Worm (Caenorhabditis elegans) whole organism, mixed stage, embryonic: ENCODE data around the gene F37C12.21.

Source experiments
- ces-1 ChIP-seq: fragments of 150-350 bp; optimal IDR thresholded peaks from 2 replicates; lab custom pipeline; 2014; ENCODE audit warnings: missing biosample characterization, missing genetic modification reagents, missing genetic modification characterization
- drap-1 ChIP-seq: fragments of 200-800 bp; sonication (Bioruptor generic); optimal IDR thresholded peaks from 3 replicates; lab custom pipeline; 2018; ENCODE audit warnings: mild to moderate bottlenecking, missing genetic modification characterization, missing compliant biosample characterization
- lsy-2 ChIP-seq: fragments of 150-350 bp; optimal IDR thresholded peaks from 2 replicates; lab custom pipeline; 2014; ENCODE audit warnings: missing biosample characterization, missing genetic modification characterization
- mep-1 ChIP-seq: fragments of 150-350 bp; optimal IDR thresholded peaks from 2 replicates; lab custom pipeline; 2017; ENCODE audit warnings: missing biosample characterization, missing genetic modification reagents, missing genetic modification characterization, inconsistent platforms
- nhr-76 ChIP-seq: sonication (generic microtip); optimal IDR thresholded peaks from 2 replicates; lab custom pipeline; 2017; ENCODE audit warnings: missing biosample characterization, missing genetic modification characterization
- unc-62 ChIP-seq: fragments of 150-350 bp; optimal IDR thresholded peaks from 2 replicates; lab custom pipeline; 2014; ENCODE audit warnings: missing biosample characterization, missing genetic modification reagents, missing genetic modification characterization
- ztf-11 ChIP-seq: fragments of 150-350 bp; optimal IDR thresholded peaks from 2 replicates; lab custom pipeline; 2014; ENCODE audit warnings: missing biosample characterization, missing genetic modification characterization

DNA sequence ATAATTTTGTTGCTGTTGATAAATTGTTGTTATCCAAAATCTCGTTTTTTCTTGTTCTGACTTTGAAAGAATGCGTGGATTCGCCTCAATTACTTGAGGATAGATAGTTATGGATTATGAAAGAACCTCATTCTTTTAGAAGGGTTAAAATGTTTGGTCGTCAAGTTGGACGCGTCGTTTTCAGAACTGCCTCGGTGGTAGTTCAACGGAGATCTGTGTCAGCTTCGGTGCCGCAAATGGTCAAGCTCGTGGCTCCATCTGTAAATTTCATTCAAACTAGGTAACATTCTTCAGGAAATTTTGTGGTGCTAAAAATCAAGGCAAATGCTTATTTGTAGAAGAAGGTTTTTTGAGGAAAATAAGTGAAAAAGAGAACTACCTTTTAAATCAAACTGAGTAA lies 7.5 kb upstream of the F37C12.21 start, which contains the start of gene ndab-2:
- TF ChIP-seq ces-1 (GFP tag; lab: Kevin White, UChicago) (no peak), lsy-2 (tag; lab: Kevin White, UChicago) (no peak), mep-1 (no peak), ztf-11 (no peak), drap-1 (no peak), nhr-76 (no peak), unc-62 (no peak)
